Fruit fly (Drosophila melanogaster): ENCODE results near the gene CG3939.

CG3939 gene

DNA sequence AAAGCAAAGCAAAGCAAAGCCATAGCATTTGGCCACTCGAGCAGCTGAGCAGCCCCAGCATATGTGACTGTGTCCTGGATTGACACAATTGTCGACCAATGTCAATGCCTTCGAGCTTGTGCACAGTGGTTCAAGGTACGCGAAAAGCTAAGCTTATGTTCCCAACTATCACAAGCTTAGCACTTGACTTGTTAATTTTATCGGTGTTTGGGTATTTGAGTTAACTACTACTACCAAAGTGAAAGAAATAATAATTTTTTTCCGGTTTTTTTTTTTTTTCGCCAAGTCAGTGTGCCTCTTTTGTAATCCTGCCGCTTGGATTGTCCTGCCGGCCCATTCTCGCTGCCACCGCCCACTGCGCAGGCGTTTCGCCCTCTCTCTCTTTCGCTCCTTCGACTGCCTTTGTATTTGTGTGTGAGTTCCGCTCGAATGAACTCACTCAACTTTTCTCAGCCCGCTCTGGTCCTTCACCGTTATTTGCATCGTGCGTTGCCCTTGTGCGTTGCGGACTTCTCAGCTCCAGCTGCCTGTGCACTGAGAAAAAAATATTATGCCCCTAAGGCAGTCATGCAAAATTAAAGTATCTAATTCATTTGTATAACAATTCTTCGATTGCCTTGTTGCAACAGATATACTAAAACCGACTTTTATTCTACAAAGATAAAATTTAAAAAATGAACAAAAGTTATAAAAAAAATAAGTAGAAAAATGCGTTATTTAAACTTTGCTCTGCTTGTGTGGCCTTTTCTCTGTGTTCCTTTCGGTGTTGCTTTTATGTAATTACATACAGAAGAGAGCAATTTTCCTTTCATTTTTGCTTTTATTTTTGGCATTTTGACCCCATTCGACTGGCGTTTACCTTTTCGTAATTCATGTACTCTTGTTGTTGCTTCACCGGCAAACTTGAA is 31.3 kb downstream of the CG3939 start (continued):
- TF ChIP-seq CG8944 (GFP tag; optimal IDR thresholded peaks at IDR 0.05) (peak; percentile 42), Drgx (GFP tag; IDR thresholded peaks at IDR 0.05) (peak; percentile 53), CG2712 (tag; optimal IDR thresholded peaks at IDR 0.05) (peak; percentile 22), CG34422 (GFP tag; IDR thresholded peaks at IDR 0.05) (peak; percentile 62; the same call in 2 of the 3 replicates), twi (tag; optimal IDR thresholded peaks at IDR 0.05) (no peak), Hmx (GFP tag; optimal IDR thresholded peaks at IDR 0.05) (no peak), CG12744 (GFP tag; optimal IDR thresholded peaks at IDR 0.05) (peak; percentile 38), Deaf1 (tag; optimal IDR thresholded peaks at IDR 0.05) (peak; percentile 26), fd96Cb (tag; optimal IDR thresholded peaks at IDR 0.05) (peak; percentile 47), cg (GFP tag; optimal IDR thresholded peaks at IDR 0.05) (no peak), danr (GFP tag; IDR thresholded peaks at IDR 0.05) (peak; percentile 25; the same call in 1 of the 2 replicates), bab2 (GFP tag; optimal IDR thresholded peaks at IDR 0.05) (peak; percentile 41), luna (GFP tag; optimal IDR thresholded peaks at IDR 0.05) (no peak), seq (GFP tag; IDR thresholded peaks at IDR 0.05) (peak; percentile 76), Usf (GFP tag; optimal IDR thresholded peaks at IDR 0.05) (no peak), lbe (GFP tag; optimal IDR thresholded peaks at IDR 0.05) (no peak), CG12391 (tag; optimal IDR thresholded peaks at IDR 0.05) (peak; percentile 30), bigmax (GFP tag; optimal IDR thresholded peaks at IDR 0.05) (no peak), nerfin-1 (tag; optimal IDR thresholded peaks at IDR 0.05) (peak; percentile 42), Stat92E (GFP tag; optimal IDR thresholded peaks at IDR 0.05) (no peak), CG4820 (GFP tag; optimal IDR thresholded peaks at IDR 0.05) (peak; percentile 46), CG12299 (tag; optimal IDR thresholded peaks at IDR 0.05) (peak; percentile 35), lab (GFP tag; optimal IDR thresholded peaks at IDR 0.05) (peak; percentile 89), sens-2 (GFP tag; IDR thresholded peaks at IDR 0.05) (peak; percentile 53; the same call in 1 of the 2 replicates), bsh (GFP tag; optimal IDR thresholded peaks at IDR 0.05) (peak in 1 of 2 experiments; percentile 67), jing (GFP tag; optimal IDR thresholded peaks at IDR 0.05) (peak; percentile 24), Dek (tag; optimal IDR thresholded peaks at IDR 0.05) (peak; percentile 38), Dbx (GFP tag; IDR thresholded peaks at IDR 0.05) (peak; percentile 71), CG34224 (GFP tag; IDR thresholded peaks at IDR 0.05; ENCODE audit: partially characterized antibody) (no peak), gro (GFP tag; optimal IDR thresholded peaks at IDR 0.05) (peak; percentile 64), pita (GFP tag; optimal IDR thresholded peaks at IDR 0.05) (no peak), otp (GFP tag; IDR thresholded peaks at IDR 0.05) (peak; percentile 79; the same call in 2 of the 3 replicates), Asciz (GFP tag; optimal IDR thresholded peaks at IDR 0.05) (peak; percentile 25), CG33557 (GFP tag; optimal IDR thresholded peaks at IDR 0.05) (no peak), bcd (GFP tag; optimal IDR thresholded peaks at IDR 0.05) (peak; percentile 45), CG31388 (GFP tag; optimal IDR thresholded peaks at IDR 0.05) (no peak), Sry-β (GFP tag; optimal IDR thresholded peaks at IDR 0.05) (no peak), gce (GFP tag; IDR thresholded peaks at IDR 0.05) (peak; percentile 65; the same call in 1 of the 3 replicates), gem (tag; optimal IDR thresholded peaks at IDR 0.05) (peak; percentile 62), CG13624 (GFP tag; optimal IDR thresholded peaks at IDR 0.05) (peak; percentile 70), CG8281 (tag; optimal IDR thresholded peaks at IDR 0.05) (peak; percentile 14), Ravus (GFP tag; IDR thresholded peaks at IDR 0.05) (peak; percentile 16), CG3847 (GFP tag; IDR thresholded peaks at IDR 0.05) (peak; percentile 71), eyg (GFP tag; optimal IDR thresholded peaks at IDR 0.05) (peak; percentile 10), Bgb (GFP tag; IDR thresholded peaks at IDR 0.05; ENCODE audit: partially characterized antibody) (no peak), Hey (tag; optimal IDR thresholded peaks at IDR 0.05) (no peak), Dp (GFP tag; optimal IDR thresholded peaks at IDR 0.05) (no peak), rib (GFP tag; IDR thresholded peaks at IDR 0.05) (no peak)
